Worm (Caenorhabditis elegans): ENCODE results near the gene C27D8.1.

DNA sequence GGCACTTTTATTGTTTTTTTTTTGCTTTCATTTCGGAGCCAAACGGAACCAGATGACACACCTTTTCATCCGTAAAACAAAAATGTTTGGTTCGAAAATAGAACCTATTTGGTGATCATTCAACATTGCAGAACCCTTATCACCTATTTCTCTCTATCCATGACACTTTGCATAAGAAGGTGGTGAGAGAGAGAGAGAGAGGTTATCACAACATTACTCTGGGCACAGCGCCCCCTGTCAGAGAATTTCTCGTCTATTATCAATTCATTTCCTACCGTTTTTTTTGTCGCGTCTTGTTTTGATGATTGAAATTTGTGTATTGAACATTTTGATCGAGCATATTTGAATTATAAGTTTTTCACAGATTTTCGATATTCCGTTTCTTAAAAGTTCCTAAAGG is 17.4 kb upstream of the C27D8.1 start:
- no peak for TF ChIP-seq him-1 (tag; optimal IDR thresholded peaks at IDR 0.05)
- no peak for TF ChIP-seq W03F9.2 (tag; optimal IDR thresholded peaks at IDR 0.05)

Data from whole organism, L4/young adult.